Fruit fly (Drosophila melanogaster) Kc167 (cell line): ENCODE measurements around the gene Hex-A.

Source experiments
- Myc ChIP-seq: fragments of >200 bp; optimal IDR thresholded peaks from 2 replicates; lab custom pipeline; 2017; ENCODE audit warnings: missing external identifiers
- Sin3A ChIP-seq: fragments of >200 bp; optimal IDR thresholded peaks from 2 replicates; lab custom pipeline; 2018; ENCODE audit warnings: missing external identifiers
- h ChIP-seq: fragments of >200 bp; optimal IDR thresholded peaks from 3 replicates; lab custom pipeline; 2018; ENCODE audit warnings: missing external identifiers
- insv ChIP-seq: fragments of >200 bp; optimal IDR thresholded peaks from 3 replicates; lab custom pipeline; 2018; ENCODE audit warnings: missing external identifiers
- psq ChIP-seq: fragments of >200 bp; optimal IDR thresholded peaks from 2 replicates; lab custom pipeline; 2017; ENCODE audit warnings: missing external identifiers
- ttk ChIP-seq: sonication (Bioruptor generic); optimal IDR thresholded peaks from 2 replicates; lab custom pipeline; 2017; ENCODE audit warnings: missing external identifiers

Gene Hex-A

dm6 chrX:9578014-9578413 is 7.5 kb upstream of the Hex-A start:
- no peak for TF ChIP-seq ttk (lab: Kevin White, UChicago)
- TF ChIP-seq Sin3A (lab: Kevin White, UChicago), result no peak
- no peak for TF ChIP-seq h (lab: Kevin White, UChicago)
- TF ChIP-seq psq (lab: Kevin White, UChicago), result no peak
- no peak for TF ChIP-seq insv (lab: Kevin White, UChicago)
- no peak for TF ChIP-seq Myc (lab: Kevin White, UChicago)

- TF ChIP-seq psq (lab: Kevin White, UChicago) (no peak), insv (lab: Kevin White, UChicago) (no peak), Sin3A (lab: Kevin White, UChicago) (no peak), ttk (lab: Kevin White, UChicago) (no peak), h (lab: Kevin White, UChicago) (no peak), Myc (lab: Kevin White, UChicago) (no peak)
Observed at dm6 chrX:9578696-9579509, 6.6 kb upstream of the Hex-A start.

dm6 chrX:9579918-9580521 is 5.5 kb upstream of the Hex-A start, which contains the start of gene LPCAT:
LPCAT (minus strand) TSS chrX:9579987.
- TF ChIP-seq psq (lab: Kevin White, UChicago) (no peak), Sin3A (lab: Kevin White, UChicago) (no peak), insv (lab: Kevin White, UChicago) (no peak), ttk (lab: Kevin White, UChicago) (no peak), h (lab: Kevin White, UChicago) (no peak), Myc (lab: Kevin White, UChicago) (no peak)

dm6 chrX:9580544-9580943 is 4.9 kb upstream of the Hex-A start:
- no peak for TF ChIP-seq psq (lab: Kevin White, UChicago)

- no peak for TF ChIP-seq psq (lab: Kevin White, UChicago)
- no peak for TF ChIP-seq h (lab: Kevin White, UChicago)
- no peak for TF ChIP-seq ttk (lab: Kevin White, UChicago)
- no peak for TF ChIP-seq Sin3A (lab: Kevin White, UChicago)
- no peak for TF ChIP-seq insv (lab: Kevin White, UChicago)
- TF ChIP-seq Myc (lab: Kevin White, UChicago), result no peak
Observed at dm6 chrX:9581869-9582268, 3.6 kb upstream of the Hex-A start.

- TF ChIP-seq psq (lab: Kevin White, UChicago) (no peak), Myc (lab: Kevin White, UChicago) (no peak), insv (lab: Kevin White, UChicago) (no peak), Sin3A (lab: Kevin White, UChicago) (no peak), ttk (lab: Kevin White, UChicago) (no peak), h (lab: Kevin White, UChicago) (no peak)
Observed at dm6 chrX:9582659-9583317, 2.7 kb upstream of the Hex-A start.

dm6 chrX:9583440-9584103 is 1.9 kb upstream of the Hex-A start:
- TF ChIP-seq Myc (lab: Kevin White, UChicago), result no peak
- no peak for TF ChIP-seq ttk (lab: Kevin White, UChicago)
- TF ChIP-seq psq (lab: Kevin White, UChicago), result no peak
- TF ChIP-seq insv (lab: Kevin White, UChicago), result no peak
- no peak for TF ChIP-seq Sin3A (lab: Kevin White, UChicago)
- TF ChIP-seq h (lab: Kevin White, UChicago), result no peak

dm6 chrX:9584104-9584947 is 1.1 kb upstream of the Hex-A start:
- no peak for TF ChIP-seq ttk (lab: Kevin White, UChicago)
- TF ChIP-seq Sin3A (lab: Kevin White, UChicago), result no peak
- TF ChIP-seq Myc (lab: Kevin White, UChicago), result no peak
- TF ChIP-seq psq (lab: Kevin White, UChicago), result no peak
- no peak for TF ChIP-seq insv (lab: Kevin White, UChicago)
- no peak for TF ChIP-seq h (lab: Kevin White, UChicago)

dm6 chrX:9584948-9585315 is 543 bp upstream of the Hex-A start:
- no peak for TF ChIP-seq psq (lab: Kevin White, UChicago)
- no peak for TF ChIP-seq insv (lab: Kevin White, UChicago)
- TF ChIP-seq Myc (lab: Kevin White, UChicago), result no peak
- no peak for TF ChIP-seq ttk (lab: Kevin White, UChicago)
- no peak for TF ChIP-seq Sin3A (lab: Kevin White, UChicago)
- no peak for TF ChIP-seq h (lab: Kevin White, UChicago)

- TF ChIP-seq psq (lab: Kevin White, UChicago), result no peak
Observed at dm6 chrX:9586038-9586437, 563 bp downstream of the Hex-A start.
